Worm (Caenorhabditis elegans): Measurements from ENCODE around the gene hut-1.

hut-1 gene

ce11 chrIII:12673382-12673970 lies 37.9 kb upstream of the hut-1 start, which contains the start of the genes taf-7.2 and elpc-2 (continued):
- TF ChIP-seq dpl-1 (GFP tag; optimal IDR thresholded peaks at IDR 0.05) (peak; percentile 16 to 48 (median 27)), ceh-8 (GFP tag; optimal IDR thresholded peaks at IDR 0.05) (no peak), sox-4 (tag; optimal IDR thresholded peaks at IDR 0.05) (peak; percentile 76), lin-39 (tag; optimal IDR thresholded peaks at IDR 0.05) (no peak), snpc-4 (tag; optimal IDR thresholded peaks at IDR 0.05) (no peak), ama-1 (optimal IDR thresholded peaks at IDR 0.05) (no peak), ceh-88 (GFP tag; IDR thresholded peaks at IDR 0.05) (no peak), efl-3 (GFP tag; optimal IDR thresholded peaks at IDR 0.05) (no peak), dsc-1 (tag; optimal IDR thresholded peaks at IDR 0.05) (peak; percentile 68), unc-130 (tag; optimal IDR thresholded peaks at IDR 0.05) (no peak), unc-62 (GFP tag; optimal IDR thresholded peaks at IDR 0.05) (no peak), fos-1 (tag; optimal IDR thresholded peaks at IDR 0.05) (no peak), egl-13 (tag; optimal IDR thresholded peaks at IDR 0.05) (peak; percentile 73), nhr-76 (tag; optimal IDR thresholded peaks at IDR 0.05) (no peak), Y116A8C.19 (tag; optimal IDR thresholded peaks at IDR 0.05; ENCODE audit: borderline replicate concordance) (peak; percentile 23), isw-1 (GFP tag; IDR thresholded peaks at IDR 0.05) (no peak), ceh-82 (tag; optimal IDR thresholded peaks at IDR 0.05) (peak in 2 of 3 experiments; percentile 21 to 42), pax-3 (tag; optimal IDR thresholded peaks at IDR 0.05) (peak; percentile 32), nhr-71 (tag; optimal IDR thresholded peaks at IDR 0.05) (no peak), fkh-4 (tag; optimal IDR thresholded peaks at IDR 0.05; ENCODE audit: borderline replicate concordance) (peak; percentile 93), zip-4 (GFP tag; optimal IDR thresholded peaks at IDR 0.05) (no peak), lir-3 (tag; optimal IDR thresholded peaks at IDR 0.05; ENCODE audit: poor library complexity) (no peak), grh-1 (GFP tag; IDR thresholded peaks at IDR 0.05) (no peak), rnt-1 (tag; optimal IDR thresholded peaks at IDR 0.05) (no peak), swsn-7 (tag; optimal IDR thresholded peaks at IDR 0.05) (no peak), unc-30 (tag; optimal IDR thresholded peaks at IDR 0.05) (no peak), mab-9 (GFP tag; IDR thresholded peaks at IDR 0.05) (no peak), xbp-1 (tag; optimal IDR thresholded peaks at IDR 0.05) (peak; percentile 63), nhr-12 (tag; optimal IDR thresholded peaks at IDR 0.05) (no peak), ztf-4 (tag; optimal IDR thresholded peaks at IDR 0.05) (no peak), elt-2 (tag; optimal IDR thresholded peaks at IDR 0.05) (peak; percentile 29), pag-3 (tag; optimal IDR thresholded peaks at IDR 0.05; ENCODE audit: borderline replicate concordance, insufficient read depth) (no peak), nhr-47 (tag; optimal IDR thresholded peaks at IDR 0.05) (peak; percentile 84), C04F5.9 (tag; optimal IDR thresholded peaks at IDR 0.05) (peak; percentile 57), ceh-90 (tag; optimal IDR thresholded peaks at IDR 0.05) (peak; percentile 94), F16B12.6 (tag; optimal IDR thresholded peaks at IDR 0.05) (peak; percentile 10), tlp-1 (tag; optimal IDR thresholded peaks at IDR 0.05) (no peak), egl-27 (tag; optimal IDR thresholded peaks at IDR 0.05) (no peak), vab-15 (tag; optimal IDR thresholded peaks at IDR 0.05) (no peak), ets-5 (GFP tag; IDR thresholded peaks at IDR 0.05) (no peak), lin-15B (tag; optimal IDR thresholded peaks at IDR 0.05) (no peak), ceh-63 (GFP tag; optimal IDR thresholded peaks at IDR 0.05) (no peak), fkh-8 (tag; optimal IDR thresholded peaks at IDR 0.05) (peak; percentile 13), skn-1 (tag; optimal IDR thresholded peaks at IDR 0.05) (no peak), C16A3.4 (tag; optimal IDR thresholded peaks at IDR 0.05) (no peak), irx-1 (tag; optimal IDR thresholded peaks at IDR 0.05) (peak; percentile 90), nhr-84 (tag; optimal IDR thresholded peaks at IDR 0.05) (no peak), nhr-20 (tag; optimal IDR thresholded peaks at IDR 0.05) (peak; percentile 41), nhr-19 (GFP tag; conservative IDR thresholded peaks at IDR 0.05) (no peak; the same call in 1 of the 2 replicates), lin-35 (GFP tag; optimal IDR thresholded peaks at IDR 0.05) (no peak), sptf-1 (tag; optimal IDR thresholded peaks at IDR 0.05) (no peak), lin-14 (GFP tag; optimal IDR thresholded peaks at IDR 0.05) (no peak)
